Worm (Caenorhabditis elegans) whole organism, midembryonic: ENCODE measurements around the gene mccc-1.

Experiments
- med-1 ChIP-seq: sonication (generic microtip); optimal IDR thresholded peaks from 2 replicates; lab custom pipeline; 2017; ENCODE audit warnings: missing genetic modification characterization, mild to moderate bottlenecking, missing compliant biosample characterization, antibody characterized with exemption, missing genetic modification reagents; ENCODE audit not compliant: insufficient read depth
- ztf-29 ChIP-seq: fragments of 200-800 bp; sonication (Bioruptor generic); IDR thresholded peaks from 2 replicates; pipeline ENCODE4 v1.3.6; 2022; ENCODE audit warnings: missing genetic modification reagents, missing genetic modification characterization, missing compliant biosample characterization

DNA sequence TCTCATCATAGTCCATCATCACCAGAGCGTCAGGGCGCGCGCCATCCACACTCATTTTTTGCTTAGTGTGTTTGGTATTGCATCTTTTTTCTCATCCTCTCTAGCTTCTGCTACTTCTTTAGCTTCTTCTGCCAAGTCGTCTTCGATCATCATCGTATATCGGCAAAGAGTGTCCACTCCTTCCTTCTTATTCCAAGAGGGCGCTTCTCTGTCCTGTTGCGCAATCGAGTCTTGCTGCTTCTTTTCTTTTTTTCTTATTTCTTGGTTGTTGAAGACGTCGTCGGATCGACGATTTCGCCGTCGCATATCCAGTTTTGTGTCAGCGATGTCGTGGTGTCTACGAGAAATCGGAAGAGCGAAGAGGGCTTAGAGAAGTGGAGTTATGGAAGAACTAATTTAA, 28.7 kb downstream of the mccc-1 start:
- TF ChIP-seq ztf-29 (GFP tag; lab: Robert Waterston, UW) (no peak), med-1 (GFP tag; lab: Kevin White, UChicago) (no peak)
